Worm (Caenorhabditis elegans) whole organism, young adult: Measurements from ENCODE around the gene kin-19.

Source experiments
- B0035.1 ChIP-seq: sonication (generic microtip); optimal IDR thresholded peaks from 2 replicates; lab custom pipeline; 2016; ENCODE audit warnings: missing genetic modification characterization, mild to moderate bottlenecking, missing compliant biosample characterization, missing genotype, missing genetic modification reagents
- B0336.3 ChIP-seq: fragments of 200-800 bp; sonication (Bioruptor generic); IDR thresholded peaks from 2 replicates; pipeline ENCODE4 v1.3.6; 2022; ENCODE audit warnings: missing genetic modification characterization, missing compliant biosample characterization
- D2030.7 ChIP-seq: fragments of 200-800 bp; sonication (Bioruptor generic); IDR thresholded peaks from 2 replicates; pipeline ENCODE4 v1.3.6; 2022; ENCODE audit warnings: missing genetic modification reagents, missing genetic modification characterization, missing compliant biosample characterization
- F10E7.11 ChIP-seq: sonication (generic microtip); optimal IDR thresholded peaks from 2 replicates; lab custom pipeline; 2017; ENCODE audit warnings: mild to moderate bottlenecking, missing genetic modification characterization, moderate library complexity, missing compliant biosample characterization
- F22D6.2 ChIP-seq: sonication (generic microtip); optimal IDR thresholded peaks from 2 replicates; lab custom pipeline; 2016; ENCODE audit warnings: mild to moderate bottlenecking, missing genetic modification characterization, missing compliant biosample characterization
- F33H1.4 ChIP-seq: fragments of 200-800 bp; sonication (Bioruptor generic); IDR thresholded peaks from 2 replicates; pipeline ENCODE4 v1.3.6; 2022; ENCODE audit warnings: missing genetic modification reagents, missing genetic modification characterization, missing compliant biosample characterization
- F52B5.7 ChIP-seq: sonication (generic microtip); optimal IDR thresholded peaks from 2 replicates; lab custom pipeline; 2016; ENCODE audit warnings: mild to moderate bottlenecking, missing genetic modification characterization, missing compliant biosample characterization
- F57C9.4 ChIP-seq: sonication (generic microtip); optimal IDR thresholded peaks from 2 replicates; lab custom pipeline; 2017; ENCODE audit warnings: mild to moderate bottlenecking, missing genetic modification characterization, missing compliant biosample characterization
- T26A5.8 ChIP-seq: sonication (generic microtip); optimal IDR thresholded peaks from 2 replicates; lab custom pipeline; 2016; ENCODE audit warnings: missing genetic modification characterization, missing compliant biosample characterization
- Y53G8AR.9 ChIP-seq: fragments of 200-800 bp; sonication (Bioruptor generic); conservative IDR thresholded peaks from 2 replicates; pipeline ENCODE4 v1.3.6; 2022; ENCODE audit warnings: missing genetic modification reagents, missing genetic modification characterization, missing compliant biosample characterization
- Y56A3A.18 ChIP-seq: fragments of 200-800 bp; sonication (Bioruptor generic); IDR thresholded peaks from 2 replicates; pipeline ENCODE4 v1.3.6; 2022; ENCODE audit warnings: missing genetic modification reagents, missing genetic modification characterization, missing compliant biosample characterization
- ZK185.1 ChIP-seq: sonication (generic microtip); optimal IDR thresholded peaks from 2 replicates; lab custom pipeline; 2016; ENCODE audit warnings: mild to moderate bottlenecking, missing genetic modification characterization, missing compliant biosample characterization; ENCODE audit not compliant: poor library complexity, severe bottlenecking
- ama-1 ChIP-seq, 3 experiments: fragments of 150-350 bp in 1 of 3; sonication (generic microtip) in 2 of 3; optimal IDR thresholded peaks; 2 replicates each; lab custom pipeline; 2014 to 2018; ENCODE audit warnings: missing biosample characterization in 2 of 3, missing genetic modification characterization in 2 of 3, missing genetic modification reagents in 2 of 3
- atf-7 ChIP-seq: sonication (generic microtip); optimal IDR thresholded peaks from 2 replicates; lab custom pipeline; 2017; ENCODE audit warnings: mild to moderate bottlenecking, missing genetic modification characterization, missing compliant biosample characterization
- cebp-2 ChIP-seq: fragments of 200-800 bp; sonication (Bioruptor generic); IDR thresholded peaks from 2 replicates; pipeline ENCODE4 v1.3.6; 2022; ENCODE audit warnings: missing genetic modification characterization, missing compliant biosample characterization
- ceh-40 ChIP-seq: fragments of 200-800 bp; sonication (Bioruptor generic); IDR thresholded peaks from 2 replicates; pipeline ENCODE4 v1.3.6; 2022; ENCODE audit warnings: missing genetic modification characterization, missing compliant biosample characterization
- ceh-58 ChIP-seq: fragments of 200-800 bp; sonication (Bioruptor generic); IDR thresholded peaks from 2 replicates; pipeline ENCODE4 v1.3.6; 2022; ENCODE audit warnings: missing genetic modification characterization, missing compliant biosample characterization
- ceh-79 ChIP-seq: sonication (generic microtip); optimal IDR thresholded peaks from 2 replicates; lab custom pipeline; 2017; ENCODE audit warnings: mild to moderate bottlenecking, missing genetic modification characterization, missing compliant biosample characterization
- dpff-1 ChIP-seq: sonication (generic microtip); optimal IDR thresholded peaks from 2 replicates; lab custom pipeline; 2017; ENCODE audit warnings: mild to moderate bottlenecking, missing genetic modification characterization, missing compliant biosample characterization
- dpl-1 ChIP-seq: fragments of 150-350 bp; optimal IDR thresholded peaks from 2 replicates; lab custom pipeline; 2014; ENCODE audit warnings: missing biosample characterization, missing genetic modification reagents, missing genetic modification characterization
- egl-44 ChIP-seq: fragments of 200-800 bp; sonication (Bioruptor generic); IDR thresholded peaks from 2 replicates; pipeline ENCODE4 v1.3.6; 2022; ENCODE audit warnings: missing genetic modification reagents, missing genetic modification characterization, missing compliant biosample characterization
- ekl-4 ChIP-seq: fragments of 200-800 bp; sonication (Bioruptor generic); IDR thresholded peaks from 2 replicates; pipeline ENCODE4 v1.3.6; 2022; ENCODE audit warnings: missing genetic modification reagents, missing genetic modification characterization, missing compliant biosample characterization
- him-1 ChIP-seq: sonication (generic microtip); optimal IDR thresholded peaks from 2 replicates; lab custom pipeline; 2016; ENCODE audit warnings: missing genotype, missing genetic modification reagents, missing genetic modification characterization, missing compliant biosample characterization
- hmg-20 ChIP-seq: fragments of 200-800 bp; sonication (Bioruptor generic); IDR thresholded peaks from 2 replicates; pipeline ENCODE4 v1.3.6; 2022; ENCODE audit warnings: missing genetic modification reagents, missing genetic modification characterization, missing compliant biosample characterization
- hrde-1 ChIP-seq: sonication (generic microtip); optimal IDR thresholded peaks from 2 replicates; lab custom pipeline; 2016; ENCODE audit warnings: missing genetic modification characterization, mild to moderate bottlenecking, missing compliant biosample characterization, moderate library complexity, missing genotype, missing genetic modification reagents, borderline replicate concordance
- hsf-1 ChIP-seq: fragments of 200-800 bp; sonication (Bioruptor generic); IDR thresholded peaks from 2 replicates; pipeline ENCODE4 v1.3.6; 2022; ENCODE audit warnings: missing genetic modification reagents, missing genetic modification characterization, missing compliant biosample characterization
- lin-35 ChIP-seq, 3 experiments: fragments of 150-350 bp in 2 of 3; sonication (generic microtip) in 1 of 3; optimal IDR thresholded peaks; 2 replicates each; lab custom pipeline; 2014 to 2018; ENCODE audit warnings: missing biosample characterization in 3 of 3, missing genetic modification characterization in 3 of 3, missing genetic modification reagents in 3 of 3
- lin-54 ChIP-seq: fragments of 200-800 bp; sonication (Bioruptor generic); optimal IDR thresholded peaks from 2 replicates; lab custom pipeline; 2018; ENCODE audit warnings: mild to moderate bottlenecking, missing genetic modification characterization, missing compliant biosample characterization
- madf-3 ChIP-seq: fragments of 200-800 bp; sonication (Bioruptor generic); IDR thresholded peaks from 2 replicates; pipeline ENCODE4 v1.3.6; 2022; ENCODE audit warnings: missing genetic modification reagents, missing genetic modification characterization, missing compliant biosample characterization
- madf-6 ChIP-seq: fragments of 200-800 bp; sonication (Bioruptor generic); IDR thresholded peaks from 2 replicates; pipeline ENCODE4 v1.3.6; 2022; ENCODE audit warnings: missing genetic modification reagents, missing genetic modification characterization, missing compliant biosample characterization
- mxl-1 ChIP-seq: sonication (generic microtip); optimal IDR thresholded peaks from 2 replicates; lab custom pipeline; 2016; ENCODE audit warnings: missing genetic modification characterization, missing compliant biosample characterization
- nfya-1 ChIP-seq: sonication (generic microtip); optimal IDR thresholded peaks from 2 replicates; lab custom pipeline; 2017; ENCODE audit warnings: antibody characterized with exemption, missing compliant biosample characterization, missing genetic modification characterization, borderline replicate concordance; ENCODE audit not compliant: insufficient read depth
- nfyb-1 ChIP-seq: fragments of 200-800 bp; sonication (Bioruptor generic); IDR thresholded peaks from 2 replicates; pipeline ENCODE4 v1.3.6; 2022; ENCODE audit warnings: missing genetic modification reagents, missing genetic modification characterization, missing compliant biosample characterization
- nhr-120 ChIP-seq: fragments of 200-800 bp; sonication (Bioruptor generic); IDR thresholded peaks from 2 replicates; pipeline ENCODE4 v1.3.6; 2022; ENCODE audit warnings: missing genetic modification characterization, missing compliant biosample characterization
- nhr-27 ChIP-seq: fragments of 200-800 bp; sonication (Bioruptor generic); optimal IDR thresholded peaks from 2 replicates; lab custom pipeline; 2018; ENCODE audit warnings: mild to moderate bottlenecking, missing genetic modification characterization, moderate library complexity, missing compliant biosample characterization
- nhr-80 ChIP-seq: sonication (generic microtip); optimal IDR thresholded peaks from 2 replicates; lab custom pipeline; 2016; ENCODE audit warnings: missing genetic modification characterization, missing compliant biosample characterization
- nhr-90 ChIP-seq: sonication (generic microtip); optimal IDR thresholded peaks from 2 replicates; lab custom pipeline; 2016; ENCODE audit warnings: missing genotype, mild to moderate bottlenecking, missing genetic modification characterization, missing compliant biosample characterization
- sea-2 ChIP-seq: fragments of 200-800 bp; sonication (Bioruptor generic); IDR thresholded peaks from 2 replicates; pipeline ENCODE4 v1.3.6; 2022; ENCODE audit warnings: missing genetic modification characterization, missing compliant biosample characterization
- somi-1 ChIP-seq: fragments of 200-800 bp; sonication (Bioruptor generic); optimal IDR thresholded peaks from 2 replicates; lab custom pipeline; 2018; ENCODE audit warnings: mild to moderate bottlenecking, missing genetic modification characterization, missing compliant biosample characterization
- tbx-9 ChIP-seq: sonication (generic microtip); optimal IDR thresholded peaks from 2 replicates; lab custom pipeline; 2016; ENCODE audit warnings: borderline replicate concordance, missing genetic modification characterization, inconsistent platforms, missing compliant biosample characterization
- zfh-2 ChIP-seq: fragments of 200-800 bp; sonication (Bioruptor generic); conservative IDR thresholded peaks from 2 replicates; pipeline ENCODE4 v1.3.6; 2022; ENCODE audit warnings: missing genetic modification reagents, missing genetic modification characterization, missing compliant biosample characterization
- ztf-25 ChIP-seq: fragments of 200-800 bp; sonication (Bioruptor generic); IDR thresholded peaks from 2 replicates; pipeline ENCODE4 v1.3.6; 2022; ENCODE audit warnings: missing genetic modification reagents, missing genetic modification characterization, missing compliant biosample characterization
- ztf-6 ChIP-seq: fragments of 200-800 bp; sonication (Bioruptor generic); IDR thresholded peaks from 2 replicates; pipeline ENCODE4 v1.3.6; 2022; ENCODE audit warnings: missing genetic modification reagents, missing genetic modification characterization, missing compliant biosample characterization

Gene kin-19

ce11 chrIII:4095441-4096095, 9.1 kb upstream of the kin-19 start, which contains the start of gene C03C10.7 (continued):
- peak; percentile 67 for TF ChIP-seq dpl-1 (GFP tag; lab: Kevin White, UChicago)
- TF ChIP-seq somi-1 (GFP tag; lab: Kevin White, UChicago), result no peak
- TF ChIP-seq F22D6.2, result no peak
- TF ChIP-seq nhr-120 (GFP tag; lab: Robert Waterston, UW), result no peak
- TF ChIP-seq ceh-40 (GFP tag; lab: Robert Waterston, UW), result no peak
- no peak for TF ChIP-seq tbx-9 (tag; lab: Kevin White, UChicago)
- TF ChIP-seq mxl-1 (tag; lab: Kevin White, UChicago), result no peak
- no peak for TF ChIP-seq B0035.1 (tag; lab: Kevin White, UChicago)

DNA sequence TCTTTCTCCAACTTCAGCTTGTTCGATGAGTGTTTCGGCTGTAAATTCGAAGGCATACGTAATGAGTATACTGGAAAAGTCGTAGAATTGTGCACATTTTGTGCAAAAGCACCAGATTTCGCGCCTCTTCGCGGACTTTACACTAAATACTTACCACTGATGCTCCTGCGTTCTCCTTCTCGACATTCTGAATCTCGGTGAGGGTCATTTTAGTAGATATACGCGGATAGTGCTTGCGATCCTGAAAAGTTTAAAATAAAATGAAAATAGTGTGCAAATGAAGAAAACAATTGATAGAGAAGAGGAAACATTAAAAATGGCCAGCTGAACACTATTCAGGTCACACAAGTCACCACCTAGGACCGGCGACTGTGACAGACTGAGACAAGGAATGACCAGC, 8.2 kb upstream of the kin-19 start, which contains the start of gene rnr-2:
Gene rnr-2 (minus strand): TSS at position 241 of the 400 bp plus-strand sequence.
- TF ChIP-seq nfyb-1 (GFP tag; lab: Robert Waterston, UW), result no peak
- 0 out of 2 replicates have a peak, but pooled peaks have one; percentile 39 for TF ChIP-seq ekl-4

- TF ChIP-seq Y53G8AR.9 (GFP tag; lab: Robert Waterston, UW) (peak; percentile 49; the same call in 1 of the 2 replicates), nfyb-1 (GFP tag; lab: Robert Waterston, UW) (no peak), F57C9.4 (no peak), ceh-79 (tag; lab: Kevin White, UChicago) (no peak), lin-35 (GFP tag; optimal IDR thresholded peaks at IDR 0.05; lab: Kevin White, UChicago) (no peak), B0336.3 (0 out of 2 replicates have a peak, but pooled peaks have one; percentile 27), F33H1.4 (peak; percentile 15; the same call in 1 of the 2 replicates), cebp-2 (no peak), mxl-1 (tag; lab: Kevin White, UChicago) (no peak), nhr-120 (GFP tag; lab: Robert Waterston, UW) (no peak), hrde-1 (tag; lab: Kevin White, UChicago) (peak; percentile 27), dpff-1 (tag; lab: Kevin White, UChicago) (no peak), F10E7.11 (tag; lab: Kevin White, UChicago) (no peak), lin-54 (GFP tag; lab: Kevin White, UChicago) (peak; percentile 40), madf-3 (peak; percentile 61; the same call in 1 of the 2 replicates), F52B5.7 (tag; lab: Kevin White, UChicago) (no peak), ZK185.1 (tag; lab: Kevin White, UChicago) (no peak), madf-6 (GFP tag; lab: Robert Waterston, UW) (peak; percentile 58; the same call in 1 of the 2 replicates), hsf-1 (0 out of 2 replicates have a peak, but pooled peaks have one; percentile 11), somi-1 (GFP tag; lab: Kevin White, UChicago) (no peak)
These were observed 6.5 kb upstream of the kin-19 start for ce11 chrIII:4092962-4093361.

- TF ChIP-seq atf-7 (tag; lab: Kevin White, UChicago) (no peak), Y56A3A.18 (GFP tag; lab: Robert Waterston, UW) (no peak), ztf-6 (no peak), T26A5.8 (tag; lab: Kevin White, UChicago) (no peak), nhr-90 (tag; lab: Kevin White, UChicago) (no peak), sea-2 (no peak), nhr-80 (tag; lab: Kevin White, UChicago) (no peak), F22D6.2 (no peak), zfh-2 (no peak), nhr-27 (tag; lab: Kevin White, UChicago) (no peak), hmg-20 (GFP tag; lab: Robert Waterston, UW) (no peak), ztf-25 (GFP tag; lab: Robert Waterston, UW) (no peak), him-1 (tag; lab: Kevin White, UChicago) (no peak), D2030.7 (GFP tag; lab: Robert Waterston, UW) (no peak), ama-1 (optimal IDR thresholded peaks at IDR 0.05; lab: Kevin White, UChicago) (no peak), ama-1 (GFP tag; optimal IDR thresholded peaks at IDR 0.05; lab: Kevin White, UChicago) (no peak), ceh-58 (GFP tag; lab: Robert Waterston, UW) (no peak), lin-54 (GFP tag; lab: Kevin White, UChicago) (no peak), nfya-1 (tag; lab: Kevin White, UChicago) (no peak), egl-44 (GFP tag; lab: Robert Waterston, UW) (no peak)
These were observed 5.6 kb upstream of the kin-19 start, which contains the start of gene C03C10.5 for ce11 chrIII:4092020-4092419. Gene C03C10.5 (minus strand): TSS chrIII:4092120.
